Worm (Caenorhabditis elegans) whole organism, L2 larva: ENCODE data around the gene str-146.

ENCODE experiments used
- C34F6.9 ChIP-seq: fragments of 150-350 bp; optimal IDR thresholded peaks from 2 replicates; lab custom pipeline; 2014; ENCODE audit warnings: missing biosample characterization, missing genetic modification characterization
- F13H6.1 ChIP-seq: sonication (generic microtip); optimal IDR thresholded peaks from 2 replicates; lab custom pipeline; 2016; ENCODE audit warnings: missing genetic modification characterization, missing compliant biosample characterization
- R02D3.7 ChIP-seq: fragments of 150-350 bp; optimal IDR thresholded peaks from 2 replicates; lab custom pipeline; 2014; ENCODE audit warnings: missing biosample characterization, missing genetic modification characterization
- Y55F3AM.14 ChIP-seq: fragments of 200-800 bp; sonication (Bioruptor generic); optimal IDR thresholded peaks from 2 replicates; lab custom pipeline; 2018; ENCODE audit warnings: mild to moderate bottlenecking, missing genetic modification characterization, missing compliant biosample characterization
- alr-1 ChIP-seq: fragments of 150-350 bp; optimal IDR thresholded peaks from 2 replicates; lab custom pipeline; 2014; ENCODE audit warnings: missing biosample characterization, missing genetic modification characterization
- aly-2 ChIP-seq: fragments of 150-350 bp; optimal IDR thresholded peaks from 2 replicates; lab custom pipeline; 2014; ENCODE audit warnings: missing biosample characterization, missing genetic modification characterization
- ama-1 ChIP-seq: fragments of 150-350 bp; optimal IDR thresholded peaks from 2 replicates; lab custom pipeline; 2018; ENCODE audit warnings: inconsistent platforms
- blmp-1 ChIP-seq: sonication (generic microtip); optimal IDR thresholded peaks from 2 replicates; lab custom pipeline; 2017; ENCODE audit warnings: missing genetic modification characterization, mild to moderate bottlenecking, missing compliant biosample characterization, antibody characterized with exemption, moderate library complexity; ENCODE audit not compliant: insufficient read depth
- ceh-16 ChIP-seq: fragments of 150-350 bp; optimal IDR thresholded peaks from 2 replicates; lab custom pipeline; 2014; ENCODE audit warnings: missing biosample characterization, missing genetic modification characterization
- ceh-82 ChIP-seq: fragments of 150-350 bp; optimal IDR thresholded peaks from 2 replicates; lab custom pipeline; 2014; ENCODE audit warnings: missing biosample characterization, missing genetic modification characterization
- crh-2 ChIP-seq: sonication (generic microtip); optimal IDR thresholded peaks from 2 replicates; lab custom pipeline; 2017; ENCODE audit warnings: missing biosample characterization, missing genetic modification characterization
- dmd-4 ChIP-seq: sonication (generic microtip); optimal IDR thresholded peaks from 2 replicates; lab custom pipeline; 2017; ENCODE audit warnings: missing biosample characterization, missing genetic modification characterization
- elt-3 ChIP-seq: sonication (generic microtip); optimal IDR thresholded peaks from 2 replicates; lab custom pipeline; 2017; ENCODE audit warnings: missing biosample characterization, missing genetic modification characterization
- fos-1 ChIP-seq: fragments of 150-350 bp; optimal IDR thresholded peaks from 2 replicates; lab custom pipeline; 2014; ENCODE audit warnings: missing biosample characterization, missing genetic modification characterization
- lin-11 ChIP-seq: fragments of 150-350 bp; sonication (generic microtip); optimal IDR thresholded peaks from 2 replicates; lab custom pipeline; 2014; ENCODE audit warnings: missing biosample characterization, missing genetic modification characterization, inconsistent platforms, mixed read lengths
- lin-13 ChIP-seq: fragments of 150-350 bp; optimal IDR thresholded peaks from 2 replicates; lab custom pipeline; 2014; ENCODE audit warnings: missing biosample characterization, missing genetic modification reagents, missing genetic modification characterization
- lin-39 ChIP-seq: fragments of 150-350 bp; optimal IDR thresholded peaks from 2 replicates; lab custom pipeline; 2014; ENCODE audit warnings: missing biosample characterization, missing genetic modification reagents, missing genetic modification characterization
- lsy-2 ChIP-seq, 2 experiments: fragments of 150-350 bp in 1 of 2; sonication (generic microtip) in 1 of 2; optimal IDR thresholded peaks; 2 replicates each; lab custom pipeline; 2014 to 2017; ENCODE audit warnings: missing biosample characterization in 2 of 2, missing genetic modification characterization in 2 of 2
- mab-5 ChIP-seq: fragments of 150-350 bp; optimal IDR thresholded peaks from 2 replicates; lab custom pipeline; 2014; ENCODE audit warnings: missing biosample characterization, missing genetic modification characterization
- nhr-11 ChIP-seq: fragments of 150-350 bp; optimal IDR thresholded peaks from 2 replicates; lab custom pipeline; 2014; ENCODE audit warnings: missing biosample characterization, missing genetic modification characterization
- nhr-12 ChIP-seq: fragments of 150-350 bp; optimal IDR thresholded peaks from 2 replicates; lab custom pipeline; 2014; ENCODE audit warnings: missing biosample characterization, missing genetic modification characterization
- nhr-21 ChIP-seq: fragments of 150-350 bp; optimal IDR thresholded peaks from 2 replicates; lab custom pipeline; 2014; ENCODE audit warnings: missing biosample characterization, missing genetic modification characterization
- nhr-23 ChIP-seq: fragments of 150-350 bp; optimal IDR thresholded peaks from 2 replicates; lab custom pipeline; 2014; ENCODE audit warnings: missing biosample characterization, missing genetic modification reagents, missing genetic modification characterization
- nhr-237 ChIP-seq: fragments of 150-350 bp; optimal IDR thresholded peaks from 2 replicates; lab custom pipeline; 2014; ENCODE audit warnings: missing biosample characterization, missing genetic modification characterization
- nhr-25 ChIP-seq: fragments of 150-350 bp; sonication (generic microtip); optimal IDR thresholded peaks from 3 replicates; lab custom pipeline; 2014; ENCODE audit warnings: missing biosample characterization, missing genetic modification characterization
- nhr-6 ChIP-seq: fragments of 150-350 bp; optimal IDR thresholded peaks from 2 replicates; lab custom pipeline; 2014; ENCODE audit warnings: missing biosample characterization, missing genetic modification characterization
- nhr-77 ChIP-seq: fragments of 150-350 bp; optimal IDR thresholded peaks from 2 replicates; lab custom pipeline; 2014; ENCODE audit warnings: missing biosample characterization, missing genetic modification characterization
- peb-1 ChIP-seq: fragments of 150-350 bp; optimal IDR thresholded peaks from 2 replicates; lab custom pipeline; 2014; ENCODE audit warnings: missing biosample characterization, missing genetic modification characterization
- sem-4 ChIP-seq: fragments of 150-350 bp; optimal IDR thresholded peaks from 2 replicates; lab custom pipeline; 2014; ENCODE audit warnings: missing biosample characterization, missing genetic modification reagents, missing genetic modification characterization
- skn-1 ChIP-seq: sonication (generic microtip); optimal IDR thresholded peaks from 2 replicates; lab custom pipeline; 2017; ENCODE audit warnings: missing biosample characterization, missing genetic modification characterization
- sma-3 ChIP-seq: sonication (generic microtip); optimal IDR thresholded peaks from 2 replicates; lab custom pipeline; 2016; ENCODE audit warnings: missing genetic modification reagents, missing genetic modification characterization, missing compliant biosample characterization
- sma-9 ChIP-seq, 2 experiments: fragments of 150-350 bp in 1 of 2; sonication (generic microtip) in 1 of 2; optimal IDR thresholded peaks; 2 replicates each; lab custom pipeline; 2014 to 2016; ENCODE audit warnings: missing genetic modification characterization in 2 of 2, mild to moderate bottlenecking in 1 of 2, missing biosample characterization in 1 of 2, missing compliant biosample characterization in 1 of 2, missing genetic modification reagents in 1 of 2, moderate library complexity in 1 of 2
- unc-39 ChIP-seq: fragments of 150-350 bp; optimal IDR thresholded peaks from 2 replicates; lab custom pipeline; 2014; ENCODE audit warnings: missing biosample characterization, missing genetic modification characterization
- unc-55 ChIP-seq: fragments of 150-350 bp; sonication (generic microtip); optimal IDR thresholded peaks from 3 replicates; lab custom pipeline; 2014; ENCODE audit warnings: missing biosample characterization, missing genetic modification reagents, missing genetic modification characterization
- unc-62 ChIP-seq: fragments of 150-350 bp; optimal IDR thresholded peaks from 2 replicates; lab custom pipeline; 2014; ENCODE audit warnings: missing biosample characterization, missing genetic modification reagents, missing genetic modification characterization
- zag-1 ChIP-seq: fragments of 150-350 bp; optimal IDR thresholded peaks from 2 replicates; lab custom pipeline; 2014; ENCODE audit warnings: missing biosample characterization, missing genetic modification characterization
- ztf-1 ChIP-seq: fragments of 200-800 bp; sonication (Bioruptor generic); conservative IDR thresholded peaks from 2 replicates; pipeline ENCODE4 v1.3.6; 2022; ENCODE audit warnings: missing genetic modification characterization, missing compliant biosample characterization
- ztf-11 ChIP-seq: sonication (generic microtip); optimal IDR thresholded peaks from 2 replicates; lab custom pipeline; 2017; ENCODE audit warnings: missing biosample characterization, missing genetic modification characterization
- ztf-4 ChIP-seq: fragments of 150-350 bp; optimal IDR thresholded peaks from 2 replicates; lab custom pipeline; 2014; ENCODE audit warnings: missing biosample characterization, missing genetic modification characterization

str-146 gene

DNA sequence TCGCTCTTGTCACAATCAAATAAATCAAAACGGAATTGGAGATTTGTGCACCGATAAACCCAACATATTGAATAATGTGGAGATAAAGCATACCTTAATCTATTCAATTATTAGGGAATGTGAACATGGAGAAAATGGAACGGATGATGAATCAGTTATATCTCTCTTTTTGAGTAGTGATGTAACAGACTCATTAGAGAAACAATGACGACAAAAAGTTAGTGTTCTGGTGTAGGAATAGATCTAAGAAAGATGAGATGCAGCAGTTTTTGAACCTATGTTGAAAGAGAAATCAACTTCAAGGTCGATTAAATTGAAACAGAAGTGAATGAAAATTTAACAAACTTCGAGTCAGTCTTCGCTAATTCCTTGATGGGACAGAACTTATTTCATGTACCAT, at the start of gene str-146:
TSS of gene str-146 (minus strand) at position 101 of the 400 bp plus-strand sequence.
- TF ChIP-seq lin-13 (GFP tag; lab: Kevin White, UChicago) = no peak
- TF ChIP-seq fos-1 (tag; lab: Kevin White, UChicago) = no peak
- TF ChIP-seq sma-9 (GFP tag; optimal IDR thresholded peaks at IDR 0.05; lab: Kevin White, UChicago) = no peak
- TF ChIP-seq sma-9 (tag; optimal IDR thresholded peaks at IDR 0.05; lab: Kevin White, UChicago) = no peak
- no peak for TF ChIP-seq blmp-1
- TF ChIP-seq unc-62 (GFP tag; lab: Kevin White, UChicago) = no peak
- TF ChIP-seq peb-1 (tag; lab: Kevin White, UChicago) = no peak
- TF ChIP-seq Y55F3AM.14 = no peak

DNA sequence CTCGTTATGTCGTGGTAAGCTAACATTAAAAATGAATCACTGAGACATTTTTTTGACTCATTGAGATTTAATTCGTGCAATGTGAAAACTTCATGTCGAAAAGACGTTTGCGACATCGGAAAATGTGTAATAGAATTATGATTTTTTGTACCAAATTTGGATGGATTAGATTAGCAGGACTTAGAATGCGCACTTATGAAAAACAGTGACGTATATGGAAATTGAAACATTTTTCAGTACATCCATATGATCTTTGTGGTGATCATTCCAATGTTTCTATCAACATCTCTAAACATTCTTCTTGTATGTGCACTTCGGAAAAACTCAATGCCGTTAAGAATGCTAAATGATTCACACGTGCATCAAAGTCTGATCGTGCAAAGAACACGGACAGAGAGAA, 49.2 kb upstream of the str-146 start:
- TF ChIP-seq nhr-21 (no peak), alr-1 (tag; lab: Kevin White, UChicago) (no peak), C34F6.9 (tag; lab: Kevin White, UChicago) (no peak)

DNA sequence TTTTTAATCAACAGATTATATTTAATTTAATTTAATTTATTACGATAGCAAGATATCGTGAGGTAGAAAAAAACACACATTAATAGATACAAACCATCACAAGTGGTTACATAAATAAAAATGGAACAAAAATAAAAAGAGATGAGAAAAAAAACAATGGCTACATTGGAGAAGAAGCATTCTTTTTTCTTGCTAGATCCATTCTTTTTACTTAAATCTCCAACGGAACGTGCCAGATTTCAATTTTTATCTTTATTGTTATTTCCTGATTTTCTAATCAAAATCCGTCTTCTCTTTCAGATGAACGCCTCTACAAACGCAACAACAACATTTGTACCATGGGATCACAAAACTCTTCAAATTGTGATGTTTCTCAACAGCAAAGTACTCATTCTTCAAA, 48.3 kb upstream of the str-146 start, which contains the start of gene D1014.2:
TSS of gene D1014.2 (plus strand) at position 301 of the 400 bp plus-strand sequence.
- no peak for TF ChIP-seq elt-3 (tag; lab: Kevin White, UChicago)
- no peak for TF ChIP-seq F13H6.1 (tag; lab: Kevin White, UChicago)
- TF ChIP-seq zag-1 = no peak
- TF ChIP-seq ceh-82 (tag; lab: Kevin White, UChicago) = no peak
- TF ChIP-seq lin-13 (GFP tag; lab: Kevin White, UChicago) = no peak
- TF ChIP-seq nhr-12 (tag; lab: Kevin White, UChicago) = no peak
- TF ChIP-seq unc-39 (tag; lab: Kevin White, UChicago) = no peak
- TF ChIP-seq nhr-6 (tag; lab: Kevin White, UChicago) = no peak
- TF ChIP-seq lin-39 (tag; lab: Kevin White, UChicago) = no peak
- TF ChIP-seq lsy-2 (tag; optimal IDR thresholded peaks at IDR 0.05; lab: Kevin White, UChicago) = no peak
- TF ChIP-seq Y55F3AM.14 = no peak
- TF ChIP-seq peb-1 (tag; lab: Kevin White, UChicago) = no peak

DNA sequence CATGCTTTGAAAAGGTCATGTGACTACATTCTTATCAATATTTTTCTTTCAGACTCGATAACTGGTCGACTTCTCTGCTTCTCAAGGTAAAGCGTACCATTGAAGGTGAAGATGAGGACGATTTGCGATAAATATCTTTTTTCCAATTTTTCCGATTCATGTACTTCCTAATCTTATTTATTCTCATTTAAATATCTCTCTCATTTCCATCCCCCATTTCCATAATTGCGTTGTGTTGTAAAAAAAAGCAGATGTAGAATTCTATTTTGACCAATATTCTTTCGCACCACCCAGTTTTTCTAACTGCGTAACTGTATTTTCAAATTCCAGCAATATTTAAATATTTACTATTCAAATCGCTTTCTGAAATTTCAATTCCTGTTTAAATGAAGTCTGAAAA, 37.6 kb upstream of the str-146 start, which contains the start of gene D1014.4:
TSS of gene D1014.4 (plus strand) at position 301 of the 400 bp plus-strand sequence.
- TF ChIP-seq mab-5 (tag; lab: Kevin White, UChicago) (no peak), lsy-2 (tag; optimal IDR thresholded peaks at IDR 0.05; lab: Kevin White, UChicago) (no peak), nhr-25 (tag; lab: Kevin White, UChicago) (no peak), ztf-4 (no peak), nhr-11 (tag; lab: Kevin White, UChicago) (no peak), sma-9 (GFP tag; optimal IDR thresholded peaks at IDR 0.05; lab: Kevin White, UChicago) (no peak), sma-9 (tag; optimal IDR thresholded peaks at IDR 0.05; lab: Kevin White, UChicago) (no peak), sem-4 (tag; lab: Kevin White, UChicago) (no peak), C34F6.9 (tag; lab: Kevin White, UChicago) (no peak), sma-3 (GFP tag; lab: Kevin White, UChicago) (no peak), nhr-23 (tag; lab: Kevin White, UChicago) (no peak), dmd-4 (no peak), ztf-1 (GFP tag; lab: Robert Waterston, UW) (no peak), unc-55 (GFP tag; lab: Kevin White, UChicago) (no peak), nhr-77 (tag; lab: Kevin White, UChicago) (no peak)

- TF ChIP-seq ama-1 (lab: Kevin White, UChicago) (peak; percentile 25), ztf-1 (GFP tag; lab: Robert Waterston, UW) (no peak)
These were observed 36.4 kb upstream of the str-146 start for ce11 chrV:8131628-8132027.

DNA sequence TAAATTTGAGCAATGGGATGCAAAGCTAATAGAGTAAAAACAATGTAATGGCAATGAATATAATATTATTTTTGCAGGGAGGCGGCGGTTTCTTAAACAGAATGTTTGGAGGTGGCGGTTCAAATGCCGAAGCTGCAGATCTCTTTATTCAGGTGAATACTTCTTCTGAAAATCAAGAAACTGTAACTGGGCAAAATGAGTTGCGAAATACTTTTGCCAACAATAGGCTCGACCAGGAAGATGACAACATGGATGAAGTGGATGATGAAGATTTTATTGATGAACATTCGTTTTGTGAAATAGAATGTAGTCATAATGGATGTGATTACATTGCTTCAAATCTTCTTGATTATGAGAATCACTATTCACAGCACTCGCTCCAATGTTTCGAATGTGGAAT, 35.5 kb upstream of the str-146 start:
- no peak for TF ChIP-seq nhr-237 (tag; lab: Kevin White, UChicago)
- no peak for TF ChIP-seq R02D3.7
- no peak for TF ChIP-seq nhr-12 (tag; lab: Kevin White, UChicago)
- no peak for TF ChIP-seq fos-1 (tag; lab: Kevin White, UChicago)
- TF ChIP-seq unc-55 (GFP tag; lab: Kevin White, UChicago) = no peak
- no peak for TF ChIP-seq nhr-6 (tag; lab: Kevin White, UChicago)
- TF ChIP-seq unc-62 (GFP tag; lab: Kevin White, UChicago) = no peak
- no peak for TF ChIP-seq lin-13 (GFP tag; lab: Kevin White, UChicago)
- TF ChIP-seq ztf-4 = no peak
- no peak for TF ChIP-seq lin-11 (tag; lab: Kevin White, UChicago)
- TF ChIP-seq ceh-16 = no peak
- no peak for TF ChIP-seq ztf-11 (tag; lab: Kevin White, UChicago)
- TF ChIP-seq nhr-25 (tag; lab: Kevin White, UChicago) = no peak
- no peak for TF ChIP-seq Y55F3AM.14
- no peak for TF ChIP-seq nhr-23 (tag; lab: Kevin White, UChicago)
- TF ChIP-seq ztf-1 (GFP tag; lab: Robert Waterston, UW) = no peak
- no peak for TF ChIP-seq aly-2
- TF ChIP-seq crh-2 (tag; lab: Kevin White, UChicago) = no peak
- no peak for TF ChIP-seq skn-1 (tag; lab: Kevin White, UChicago)
- TF ChIP-seq sma-9 (GFP tag; optimal IDR thresholded peaks at IDR 0.05; lab: Kevin White, UChicago) = no peak
- no peak for TF ChIP-seq sma-9 (tag; optimal IDR thresholded peaks at IDR 0.05; lab: Kevin White, UChicago)
